Fruit fly (Drosophila melanogaster) S2 (cell line): ENCODE results near the gene CG32817.

ENCODE experiments used
- CG8478 ChIP-seq: fragments of >200 bp; optimal IDR thresholded peaks from 2 replicates; lab custom pipeline; 2018
- CTCF ChIP-seq, 2 experiments: fragments of >200 bp; optimal IDR thresholded peaks; 2 replicates each; lab custom pipeline; 2018

DNA sequence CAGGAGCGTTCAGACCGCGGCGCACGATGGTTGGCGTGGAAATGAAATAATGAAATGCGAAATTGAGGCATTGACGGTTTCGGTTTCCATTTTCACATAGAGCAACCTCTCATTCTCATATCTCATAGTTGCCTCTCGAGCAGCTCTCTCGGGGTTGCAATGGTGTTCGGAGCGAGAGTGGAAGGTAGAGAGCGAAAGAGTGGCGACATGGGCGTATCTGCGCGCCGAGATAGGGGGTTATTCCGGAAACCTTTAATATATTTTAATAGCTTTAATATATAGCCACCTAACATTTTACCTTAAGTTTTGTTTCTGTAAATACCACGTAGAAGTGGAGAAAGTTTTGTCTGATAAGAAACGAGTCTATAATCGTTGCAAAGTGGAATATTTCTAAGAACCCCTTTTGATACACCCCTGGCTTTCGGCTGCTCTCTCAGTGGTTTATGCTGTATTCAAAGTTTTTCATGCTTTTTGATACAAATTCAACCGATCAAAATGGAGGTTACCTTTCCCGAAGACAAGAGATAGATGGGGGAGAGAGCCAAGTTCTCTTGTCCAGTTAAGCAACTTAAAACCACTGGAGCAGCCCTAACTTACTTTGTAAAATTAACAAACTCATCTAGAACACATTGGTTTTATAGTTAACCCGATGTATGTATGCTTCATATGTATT lies 44.4 kb downstream of the CG32817 start, which contains the start of gene elav:
- TF ChIP-seq CTCF (optimal IDR thresholded peaks at IDR 0.05; lab: Kevin White, UChicago) (no peak), CG8478 (no peak)
